Fruit fly (Drosophila melanogaster) whole organism, embryonic: ENCODE data around the gene CG13623.

Source experiments
- CG10147 ChIP-seq: fragments of 200-800 bp; sonication (Bioruptor generic); optimal IDR thresholded peaks from 2 replicates; lab custom pipeline; 2019; ENCODE audit warnings: missing biosample characterization, mild to moderate bottlenecking, missing genetic modification characterization, moderate library complexity
- CG3163 ChIP-seq: fragments of 200-800 bp; sonication (Bioruptor generic); optimal IDR thresholded peaks from 3 replicates; lab custom pipeline; 2016; ENCODE audit warnings: missing biosample characterization, missing genetic modification characterization
- ap ChIP-seq: fragments of 200-800 bp; sonication (Bioruptor generic); IDR thresholded peaks from 2 replicates; pipeline ENCODE4 v1.3.6; 2022; ENCODE audit warnings: missing biosample characterization, missing genetic modification characterization
- bbx ChIP-seq: fragments of 200-800 bp; sonication (Bioruptor generic); IDR thresholded peaks from 2 replicates; pipeline ENCODE4 v1.3.6; 2022; ENCODE audit warnings: missing biosample characterization, missing genetic modification characterization; ENCODE audit not compliant: partially characterized antibody
- br ChIP-seq: fragments of >200 bp; optimal IDR thresholded peaks from 2 replicates; lab custom pipeline; 2017
- croc ChIP-seq: fragments of 200-800 bp; sonication (Bioruptor generic); conservative IDR thresholded peaks from 3 replicates; pipeline ENCODE4 v1.3.6; 2022; ENCODE audit warnings: missing biosample characterization, missing genetic modification characterization
- esg ChIP-seq: fragments of 200-800 bp; sonication (Bioruptor generic); conservative IDR thresholded peaks from 2 replicates; pipeline ENCODE4 v1.3.6; 2022; ENCODE audit warnings: missing biosample characterization, missing genetic modification characterization
- ewg ChIP-seq: fragments of 200-800 bp; sonication (Bioruptor generic); optimal IDR thresholded peaks from 3 replicates; lab custom pipeline; 2017; ENCODE audit warnings: mild to moderate bottlenecking, missing biosample characterization, missing genetic modification reagents, missing genetic modification characterization
- knrl ChIP-seq: fragments of 200-800 bp; sonication (Bioruptor generic); IDR thresholded peaks from 3 replicates; pipeline ENCODE4 v1.3.6; 2022; ENCODE audit warnings: missing biosample characterization, missing genetic modification characterization; ENCODE audit not compliant: partially characterized antibody
- twi ChIP-seq: fragments of 200-800 bp; optimal IDR thresholded peaks from 2 replicates; lab custom pipeline; 2019; ENCODE audit warnings: missing biosample characterization, mild to moderate bottlenecking, missing genetic modification characterization, moderate library complexity

DNA sequence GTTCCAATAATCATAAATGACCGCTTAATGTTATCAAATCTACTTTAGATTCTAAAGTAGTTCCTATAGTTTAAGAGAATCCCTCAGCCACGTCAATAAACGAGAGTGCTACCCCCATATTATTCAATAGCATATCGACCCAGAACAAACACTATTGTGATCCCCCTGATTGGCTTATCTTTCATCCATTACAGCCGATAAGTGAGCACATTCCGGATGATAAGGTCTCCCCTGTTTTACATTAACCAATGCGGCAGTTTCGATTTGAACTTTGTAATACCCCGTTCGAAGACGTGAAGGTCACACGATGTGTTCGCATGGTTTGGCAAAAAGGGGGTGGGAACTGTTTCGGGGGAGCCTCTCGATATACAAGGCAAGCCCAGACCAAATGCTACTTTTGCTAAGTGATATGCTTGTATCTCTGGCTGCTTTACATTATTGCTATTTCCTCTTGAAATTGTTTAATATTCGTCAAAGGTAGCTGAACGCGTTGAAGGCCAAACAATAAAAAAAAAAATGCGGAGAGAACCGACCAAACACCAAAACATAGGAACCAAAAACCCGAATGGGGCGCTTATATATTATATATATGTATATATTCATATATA is 33.9 kb upstream of the CG13623 start:
- no peak for TF ChIP-seq br
- no peak for TF ChIP-seq CG10147 (GFP tag; lab: Kevin White, UChicago)
- TF ChIP-seq bbx (GFP tag; lab: Robert Waterston, UW) = no peak
- TF ChIP-seq esg (GFP tag; lab: Robert Waterston, UW) = no peak
- no peak for TF ChIP-seq twi
- no peak for TF ChIP-seq ewg (GFP tag; lab: Kevin White, UChicago)
- TF ChIP-seq knrl (GFP tag; lab: Robert Waterston, UW) = no peak
- TF ChIP-seq croc = no peak
- TF ChIP-seq ap (GFP tag; lab: Robert Waterston, UW) = no peak
- no peak for TF ChIP-seq CG3163 (GFP tag; lab: Kevin White, UChicago)
